Fruit fly (Drosophila melanogaster): ENCODE data around the gene Prp4k.

Prp4k gene

DNA sequence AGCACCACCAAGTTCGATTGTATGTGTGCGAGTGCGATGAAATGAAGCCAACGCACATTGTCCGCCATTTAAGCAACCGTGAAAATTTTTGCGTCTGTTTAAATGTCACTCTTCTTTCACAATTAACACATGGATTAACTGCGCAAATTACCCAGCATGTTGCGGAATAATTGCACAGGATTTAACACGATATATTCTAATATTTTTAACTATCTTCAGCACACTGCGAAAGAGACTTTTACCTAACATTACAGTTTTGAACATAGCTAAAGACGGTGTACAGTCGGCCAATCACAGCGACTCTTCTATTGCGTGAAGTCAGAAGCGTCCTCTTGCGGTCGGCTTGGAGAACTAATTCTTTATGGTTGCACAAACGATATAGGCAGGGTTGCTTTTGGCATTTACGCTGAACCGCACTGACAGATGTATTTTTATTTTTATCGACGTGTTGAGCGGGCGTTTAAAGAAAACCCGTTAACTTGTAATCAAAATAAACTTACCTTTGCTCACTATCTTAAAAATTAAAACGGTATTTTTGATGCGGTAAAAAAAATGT lies 35.5 kb upstream of the Prp4k start (continued):
- peak; percentile 73 for TF ChIP-seq CG30020 (tag; optimal IDR thresholded peaks at IDR 0.05)

DNA sequence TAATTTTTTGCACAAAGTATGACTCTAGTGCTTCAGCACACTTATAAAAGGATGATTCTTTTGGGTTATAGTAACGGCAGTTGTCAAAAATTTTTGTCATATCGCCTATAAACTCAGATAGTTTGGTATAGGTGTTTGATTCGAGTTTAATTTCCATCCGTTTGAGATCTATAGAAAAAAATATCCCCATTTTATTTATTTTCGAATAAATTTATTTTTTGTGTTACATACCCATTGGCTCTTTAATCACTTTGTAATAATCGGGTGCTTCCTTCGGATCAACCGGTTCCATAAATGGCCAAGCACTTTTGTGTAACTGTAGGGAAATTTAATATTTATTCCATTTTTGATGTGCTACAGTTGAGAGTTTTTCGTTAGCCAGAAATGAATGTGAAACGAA lies 23.1 kb upstream of the Prp4k start:
- TF ChIP-seq phol (tag; optimal IDR thresholded peaks at IDR 0.05) (no peak), CG7963 (GFP tag; IDR thresholded peaks at IDR 0.05; ENCODE audit: partially characterized antibody) (no peak), Gug (GFP tag; IDR thresholded peaks at IDR 0.05) (no peak)

DNA sequence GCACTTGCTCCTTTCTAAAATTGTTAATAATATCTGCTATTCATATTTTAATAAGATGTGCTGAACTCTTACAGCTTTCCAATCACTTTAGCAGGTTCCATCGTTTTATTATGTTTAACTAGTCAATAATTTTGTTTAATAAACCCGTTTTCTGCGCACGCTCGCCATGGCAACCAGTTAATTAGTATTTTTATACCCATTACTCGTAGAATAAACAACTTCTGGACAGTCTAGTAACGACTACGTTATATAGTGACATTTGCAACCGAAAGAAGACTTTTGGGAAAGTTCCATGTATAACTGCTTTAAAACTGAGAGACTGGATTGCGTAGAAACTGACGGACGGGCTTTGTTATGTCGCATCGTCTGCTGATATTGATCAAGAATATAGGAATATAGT lies 22.0 kb upstream of the Prp4k start, which contains the start of gene CG34453:
Gene CG34453 (minus strand): TSS at position 101 of the 400 bp plus-strand sequence.
- TF ChIP-seq eve (GFP tag; optimal IDR thresholded peaks at IDR 0.05) (peak in 1 of 2 experiments; percentile 33), CG11696 (GFP tag; IDR thresholded peaks at IDR 0.05) (no peak)

DNA sequence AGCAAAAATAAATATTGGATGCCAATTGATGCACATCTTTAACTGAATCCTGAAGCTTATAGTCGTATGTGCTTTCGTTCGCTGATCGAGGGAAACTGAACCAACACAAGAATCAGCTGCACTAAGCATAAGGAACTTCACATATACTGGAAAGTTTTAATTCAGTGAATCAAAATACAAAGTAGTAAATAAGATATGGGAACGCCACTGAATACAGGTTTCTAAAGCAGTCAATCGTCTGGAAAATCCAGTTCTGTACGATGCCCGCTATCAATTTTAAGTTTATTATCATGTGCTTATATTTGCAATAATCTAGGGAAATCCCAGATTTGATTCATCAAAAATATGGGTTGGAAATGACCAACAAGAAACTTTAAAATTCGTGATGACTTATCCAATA lies 21.0 kb upstream of the Prp4k start, which contains the start of gene CG34454:
Gene CG34454 (minus strand): TSS at position 84 of the 400 bp plus-strand sequence.
- no peak for TF ChIP-seq Awh (GFP tag; IDR thresholded peaks at IDR 0.05)
- TF ChIP-seq Camta (GFP tag; optimal IDR thresholded peaks at IDR 0.05): no peak
- no peak for TF ChIP-seq CG8359 (GFP tag; optimal IDR thresholded peaks at IDR 0.05; ENCODE audit: borderline replicate concordance)
- no peak for TF ChIP-seq Atf-2 (GFP tag; optimal IDR thresholded peaks at IDR 0.05)
- TF ChIP-seq Dref (GFP tag; IDR thresholded peaks at IDR 0.05): no peak
- no peak for TF ChIP-seq NFAT (GFP tag; IDR thresholded peaks at IDR 0.05)
- TF ChIP-seq CG18619 (GFP tag; optimal IDR thresholded peaks at IDR 0.05): no peak
- no peak for TF ChIP-seq CG17328 (GFP tag; IDR thresholded peaks at IDR 0.05)
- no peak for TF ChIP-seq dmrt11E (tag; optimal IDR thresholded peaks at IDR 0.05)
- TF ChIP-seq CG9797 (GFP tag; optimal IDR thresholded peaks at IDR 0.05): no peak
- no peak for TF ChIP-seq CG4328 (GFP tag; optimal IDR thresholded peaks at IDR 0.05)
- TF ChIP-seq Dll (GFP tag; IDR thresholded peaks at IDR 0.05; ENCODE audit: partially characterized antibody): no peak
- TF ChIP-seq ssp (GFP tag; IDR thresholded peaks at IDR 0.05): no peak
- TF ChIP-seq CG6765 (GFP tag; optimal IDR thresholded peaks at IDR 0.05): no peak
- TF ChIP-seq CG3838 (GFP tag; optimal IDR thresholded peaks at IDR 0.05): no peak
- no peak for TF ChIP-seq CG4730 (GFP tag; IDR thresholded peaks at IDR 0.05)
- TF ChIP-seq bab2 (GFP tag; optimal IDR thresholded peaks at IDR 0.05): no peak
- TF ChIP-seq chinmo (GFP tag; IDR thresholded peaks at IDR 0.05; ENCODE audit: partially characterized antibody): no peak

DNA sequence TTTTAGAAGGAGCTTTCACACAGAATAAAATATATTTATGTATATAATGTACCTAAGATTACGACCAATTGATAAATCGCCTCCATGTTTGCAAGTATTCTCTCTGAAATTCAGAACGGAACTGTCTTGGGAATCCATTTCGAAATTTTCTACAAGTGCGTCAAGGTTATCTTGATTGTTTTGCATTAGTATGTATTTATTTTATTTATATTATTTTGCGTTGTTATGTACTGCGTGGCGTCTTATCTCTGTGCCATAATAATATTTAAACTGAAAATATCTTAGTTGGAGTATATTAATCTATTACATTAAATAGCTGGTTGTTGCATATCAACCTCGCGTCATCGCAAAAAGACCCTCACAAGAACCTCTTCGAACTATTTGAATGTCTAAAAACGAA lies 20.2 kb upstream of the Prp4k start, which contains the start of gene CG42846:
Gene CG42846 (minus strand): TSS at position 101 of the 400 bp plus-strand sequence.
- TF ChIP-seq lbe (GFP tag; optimal IDR thresholded peaks at IDR 0.05): peak; percentile 18
- TF ChIP-seq CG34376 (GFP tag; optimal IDR thresholded peaks at IDR 0.05): peak; percentile 12
- no peak for TF ChIP-seq chm (GFP tag; IDR thresholded peaks at IDR 0.05)

DNA sequence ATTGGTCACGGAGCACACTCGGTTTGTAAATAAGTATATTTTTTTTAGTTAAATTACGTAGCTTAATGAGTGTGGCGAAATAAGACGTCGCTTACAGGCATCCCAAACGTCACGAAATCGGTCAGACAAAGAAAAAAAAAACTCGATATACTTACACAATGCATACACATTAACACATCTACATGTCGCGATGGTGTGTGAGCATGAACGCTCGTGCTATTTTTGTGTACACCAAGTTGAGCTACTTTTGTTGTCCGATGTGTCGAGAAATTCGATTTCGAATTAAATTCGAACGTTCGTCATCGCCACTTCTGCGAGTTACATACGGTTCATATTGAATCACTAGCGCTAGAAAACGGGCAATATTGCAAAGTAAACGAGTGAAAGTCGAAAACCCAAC lies 13.9 kb upstream of the Prp4k start:
- TF ChIP-seq CG12299 (tag; optimal IDR thresholded peaks at IDR 0.05) (peak; percentile 13), sqz (GFP tag; optimal IDR thresholded peaks at IDR 0.05) (peak; percentile 87), p53 (GFP tag; optimal IDR thresholded peaks at IDR 0.05) (peak; percentile 69), z (GFP tag; IDR thresholded peaks at IDR 0.05) (peak; percentile 83), CG2116 (GFP tag; optimal IDR thresholded peaks at IDR 0.05) (peak; percentile 0), CG15479 (GFP tag; optimal IDR thresholded peaks at IDR 0.05) (peak; percentile 26), chinmo (GFP tag; IDR thresholded peaks at IDR 0.05; ENCODE audit: partially characterized antibody) (peak; percentile 44; the same call in 1 of the 4 replicates), CG32767 (GFP tag; IDR thresholded peaks at IDR 0.05) (peak; percentile 92), bsh (GFP tag; optimal IDR thresholded peaks at IDR 0.05) (no peak), BtbVII (GFP tag; optimal IDR thresholded peaks at IDR 0.05) (peak; percentile 12), Pdp1 (GFP tag; optimal IDR thresholded peaks at IDR 0.05) (peak in 1 of 2 experiments; percentile 91), HLH3B (GFP tag; IDR thresholded peaks at IDR 0.05) (no peak), Adf1 (GFP tag; IDR thresholded peaks at IDR 0.05) (no peak), CG9932 (GFP tag; IDR thresholded peaks at IDR 0.05) (no peak), CG12219 (GFP tag; optimal IDR thresholded peaks at IDR 0.05) (no peak), hkb (optimal IDR thresholded peaks at IDR 0.05) (no peak), hkb (GFP tag; IDR thresholded peaks at IDR 0.05) (0 out of 2 replicates have a peak, but pooled peaks have one; percentile 12)

All from whole organism, embryonic.